Worm (Caenorhabditis elegans) whole organism, L4/young adult: ENCODE measurements around the gene C03G6.6.

Source experiments
- W03F9.2 ChIP-seq: fragments of 150-350 bp; optimal IDR thresholded peaks from 2 replicates; lab custom pipeline; 2014; ENCODE audit warnings: missing biosample characterization, missing genetic modification characterization
- dao-5 ChIP-seq: sonication (generic microtip); optimal IDR thresholded peaks from 2 replicates; lab custom pipeline; 2016; ENCODE audit warnings: missing genotype, missing genetic modification characterization, moderate library complexity, missing compliant biosample characterization
- him-1 ChIP-seq: sonication (generic microtip); optimal IDR thresholded peaks from 2 replicates; lab custom pipeline; 2016; ENCODE audit warnings: missing genotype, missing genetic modification reagents, missing genetic modification characterization, missing compliant biosample characterization

ce11 chrV:7400095-7400494, 42.9 kb downstream of the C03G6.6 start, which contains the start of gene cnc-9:
- TF ChIP-seq W03F9.2 (no peak), dao-5 (tag; lab: Kevin White, UChicago) (no peak), him-1 (no peak)
